Worm (Caenorhabditis elegans) whole organism, midembryonic: ENCODE measurements around the gene lec-11.

Experiments
- T22C8.4 ChIP-seq: fragments of 200-800 bp; sonication (Bioruptor generic); IDR thresholded peaks from 2 replicates; pipeline ENCODE4 v1.3.6; 2022; ENCODE audit warnings: missing genetic modification characterization, missing compliant biosample characterization
- cog-1 ChIP-seq: sonication (generic microtip); optimal IDR thresholded peaks from 2 replicates; lab custom pipeline; 2016; ENCODE audit warnings: missing genetic modification characterization, missing compliant biosample characterization
- flt-1 ChIP-seq: fragments of 200-800 bp; sonication (Bioruptor generic); IDR thresholded peaks from 2 replicates; pipeline ENCODE4 v1.3.6; 2022; ENCODE audit warnings: missing genetic modification characterization, missing compliant biosample characterization
- klf-2 ChIP-seq: fragments of 200-800 bp; sonication (Bioruptor generic); conservative IDR thresholded peaks from 2 replicates; pipeline ENCODE4 v1.3.6; 2022; ENCODE audit warnings: missing genetic modification reagents, missing genetic modification characterization, missing compliant biosample characterization
- med-1 ChIP-seq: sonication (generic microtip); optimal IDR thresholded peaks from 2 replicates; lab custom pipeline; 2017; ENCODE audit warnings: missing genetic modification characterization, mild to moderate bottlenecking, missing compliant biosample characterization, antibody characterized with exemption, missing genetic modification reagents; ENCODE audit not compliant: insufficient read depth
- ref-1 ChIP-seq: fragments of 200-800 bp; sonication (Bioruptor generic); conservative IDR thresholded peaks from 2 replicates; pipeline ENCODE4 v1.3.6; 2022; ENCODE audit warnings: missing genetic modification reagents, missing genetic modification characterization, missing compliant biosample characterization
- tab-1 ChIP-seq: fragments of 200-800 bp; sonication (Bioruptor generic); IDR thresholded peaks from 2 replicates; pipeline ENCODE4 v1.3.6; 2022; ENCODE audit warnings: missing genetic modification characterization, missing compliant biosample characterization
- ztf-23 ChIP-seq: fragments of 200-800 bp; sonication (Bioruptor generic); IDR thresholded peaks from 2 replicates; pipeline ENCODE4 v1.3.6; 2022; ENCODE audit warnings: missing genetic modification reagents, missing genetic modification characterization, missing compliant biosample characterization
- ztf-29 ChIP-seq: fragments of 200-800 bp; sonication (Bioruptor generic); IDR thresholded peaks from 2 replicates; pipeline ENCODE4 v1.3.6; 2022; ENCODE audit warnings: missing genetic modification reagents, missing genetic modification characterization, missing compliant biosample characterization

DNA sequence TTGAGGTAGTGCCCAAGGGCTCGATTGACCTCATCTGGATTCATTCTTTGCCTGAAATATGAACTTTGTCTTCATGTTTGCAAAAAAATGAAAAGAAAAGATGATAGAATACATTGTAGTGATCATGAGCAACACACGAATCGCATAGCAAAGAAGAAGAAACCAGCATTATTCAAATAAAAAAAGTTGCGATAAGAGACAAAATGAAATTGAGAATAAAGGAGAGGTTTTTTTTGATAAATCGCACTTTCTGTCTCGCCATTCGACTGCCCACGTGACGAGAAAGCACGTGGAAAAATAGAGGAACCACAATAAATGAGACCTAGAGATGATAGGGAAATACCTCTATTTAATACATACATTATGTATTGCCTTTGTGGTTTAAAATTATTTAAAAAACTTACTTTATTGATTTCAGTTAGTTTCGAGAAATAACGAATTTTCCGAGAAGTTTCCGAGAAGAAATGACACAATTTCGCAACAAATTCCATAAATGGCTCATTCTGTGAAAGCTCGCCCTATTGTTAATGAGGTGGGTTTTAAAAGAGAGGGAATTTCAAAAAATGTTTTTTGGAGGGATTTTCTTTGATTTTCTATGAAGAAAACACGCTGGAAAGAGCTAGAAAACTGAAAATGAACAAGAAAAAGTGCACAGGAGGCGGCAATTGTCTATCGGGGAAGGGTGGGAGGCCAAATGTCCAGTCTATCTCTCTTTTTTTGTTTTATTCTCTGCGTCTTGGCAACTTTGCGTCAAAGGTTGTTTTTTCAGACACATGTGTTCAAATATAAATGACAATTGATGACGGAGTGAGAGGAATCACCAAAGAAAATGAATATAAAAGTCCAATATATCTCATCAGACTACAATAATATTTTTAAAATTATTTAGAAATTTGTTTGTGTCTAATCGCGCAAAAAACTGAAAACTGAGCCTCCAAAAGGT, 34.3 kb downstream of the lec-11 start, which contains the start of gene paqr-1:
- TF ChIP-seq T22C8.4 (GFP tag; lab: Robert Waterston, UW) (no peak), flt-1 (GFP tag; lab: Robert Waterston, UW) (no peak), cog-1 (tag; lab: Kevin White, UChicago) (no peak), ztf-29 (no peak), tab-1 (GFP tag; lab: Robert Waterston, UW) (no peak), klf-2 (no peak), ref-1 (no peak), ztf-23 (GFP tag; lab: Robert Waterston, UW) (no peak), med-1 (GFP tag; lab: Kevin White, UChicago) (no peak)
